Worm (Caenorhabditis elegans) whole organism, young adult: ENCODE results near the gene chil-14.

Experiments used
- F37B4.10 ChIP-seq: fragments of 200-800 bp; sonication (Bioruptor generic); IDR thresholded peaks from 2 replicates; pipeline ENCODE4 v1.3.6; 2022; ENCODE audit warnings: missing genetic modification characterization, missing compliant biosample characterization
- F52B5.7 ChIP-seq: sonication (generic microtip); optimal IDR thresholded peaks from 2 replicates; lab custom pipeline; 2016; ENCODE audit warnings: mild to moderate bottlenecking, missing genetic modification characterization, missing compliant biosample characterization
- K12H6.12 ChIP-seq: fragments of 200-800 bp; sonication (Bioruptor generic); optimal IDR thresholded peaks from 2 replicates; lab custom pipeline; 2018; ENCODE audit warnings: mild to moderate bottlenecking, missing genetic modification characterization, missing compliant biosample characterization
- T07F8.4 ChIP-seq: sonication (generic microtip); optimal IDR thresholded peaks from 2 replicates; lab custom pipeline; 2016; ENCODE audit warnings: mild to moderate bottlenecking, missing genetic modification characterization, moderate library complexity, missing compliant biosample characterization
- Y56A3A.18 ChIP-seq: fragments of 200-800 bp; sonication (Bioruptor generic); IDR thresholded peaks from 2 replicates; pipeline ENCODE4 v1.3.6; 2022; ENCODE audit warnings: missing genetic modification reagents, missing genetic modification characterization, missing compliant biosample characterization
- Y67H2A.10 ChIP-seq: fragments of 200-800 bp; sonication (Bioruptor generic); conservative IDR thresholded peaks from 2 replicates; pipeline ENCODE4 v1.3.6; 2022; ENCODE audit warnings: missing genetic modification reagents, missing genetic modification characterization, missing compliant biosample characterization
- Y95B8A.8 ChIP-seq: fragments of 200-800 bp; sonication (Bioruptor generic); IDR thresholded peaks from 2 replicates; pipeline ENCODE4 v1.3.6; 2022; ENCODE audit warnings: missing genetic modification reagents, missing genetic modification characterization, missing compliant biosample characterization
- ZK185.1 ChIP-seq: sonication (generic microtip); optimal IDR thresholded peaks from 2 replicates; lab custom pipeline; 2016; ENCODE audit warnings: mild to moderate bottlenecking, missing genetic modification characterization, missing compliant biosample characterization; ENCODE audit not compliant: poor library complexity, severe bottlenecking
- atf-7 ChIP-seq: sonication (generic microtip); optimal IDR thresholded peaks from 2 replicates; lab custom pipeline; 2017; ENCODE audit warnings: mild to moderate bottlenecking, missing genetic modification characterization, missing compliant biosample characterization
- attf-3 ChIP-seq: fragments of 200-800 bp; sonication (Bioruptor generic); conservative IDR thresholded peaks from 2 replicates; pipeline ENCODE4 v1.3.6; 2022; ENCODE audit warnings: missing genetic modification reagents, missing genetic modification characterization, missing compliant biosample characterization
- attf-5 ChIP-seq: fragments of 200-800 bp; sonication (Bioruptor generic); optimal IDR thresholded peaks from 2 replicates; lab custom pipeline; 2018; ENCODE audit warnings: mild to moderate bottlenecking, missing genetic modification characterization, missing compliant biosample characterization
- cebp-1 ChIP-seq, 2 experiments: fragments of 200-800 bp in 1 of 2; sonication (Bioruptor generic) in 1 of 2; sonication (generic microtip) in 1 of 2; IDR thresholded peaks in 1 of 2; optimal IDR thresholded peaks in 1 of 2; 2 replicates each; pipeline versions ENCODE4 v1.3.6 to Lab custom; 2017 to 2022; ENCODE audit warnings: missing compliant biosample characterization in 2 of 2, missing genetic modification characterization in 2 of 2, mild to moderate bottlenecking in 1 of 2, missing genetic modification reagents in 1 of 2, moderate library complexity in 1 of 2
- ceh-58 ChIP-seq: fragments of 200-800 bp; sonication (Bioruptor generic); IDR thresholded peaks from 2 replicates; pipeline ENCODE4 v1.3.6; 2022; ENCODE audit warnings: missing genetic modification characterization, missing compliant biosample characterization
- ceh-79 ChIP-seq: sonication (generic microtip); optimal IDR thresholded peaks from 2 replicates; lab custom pipeline; 2017; ENCODE audit warnings: mild to moderate bottlenecking, missing genetic modification characterization, missing compliant biosample characterization
- egrh-3 ChIP-seq: fragments of 200-800 bp; sonication (Bioruptor generic); IDR thresholded peaks from 2 replicates; pipeline ENCODE4 v1.3.6; 2022; ENCODE audit warnings: missing genetic modification reagents, missing genetic modification characterization, missing compliant biosample characterization
- fkh-3 ChIP-seq: sonication (generic microtip); optimal IDR thresholded peaks from 2 replicates; lab custom pipeline; 2016; ENCODE audit warnings: mild to moderate bottlenecking, missing genetic modification characterization, missing compliant biosample characterization
- hmg-1.2 ChIP-seq: fragments of 200-800 bp; sonication (Bioruptor generic); IDR thresholded peaks from 2 replicates; pipeline ENCODE4 v1.3.6; 2022; ENCODE audit warnings: missing genetic modification reagents, missing genetic modification characterization, missing compliant biosample characterization
- hsf-1 ChIP-seq: fragments of 200-800 bp; sonication (Bioruptor generic); IDR thresholded peaks from 2 replicates; pipeline ENCODE4 v1.3.6; 2022; ENCODE audit warnings: missing genetic modification reagents, missing genetic modification characterization, missing compliant biosample characterization
- lin-26 ChIP-seq: fragments of 200-800 bp; sonication (Bioruptor generic); IDR thresholded peaks from 2 replicates; pipeline ENCODE4 v1.3.6; 2022; ENCODE audit warnings: missing genetic modification reagents, missing genetic modification characterization, missing compliant biosample characterization
- lin-35 ChIP-seq, 3 experiments: fragments of 150-350 bp in 2 of 3; sonication (generic microtip) in 1 of 3; optimal IDR thresholded peaks; 2 replicates each; lab custom pipeline; 2014 to 2018; ENCODE audit warnings: missing biosample characterization in 3 of 3, missing genetic modification characterization in 3 of 3, missing genetic modification reagents in 3 of 3
- lin-40 ChIP-seq: sonication (generic microtip); optimal IDR thresholded peaks from 2 replicates; lab custom pipeline; 2016; ENCODE audit warnings: missing genetic modification characterization, mild to moderate bottlenecking, missing compliant biosample characterization, missing genotype, missing genetic modification reagents
- madf-8 ChIP-seq: fragments of 200-800 bp; sonication (Bioruptor generic); conservative IDR thresholded peaks from 2 replicates; pipeline ENCODE4 v1.3.6; 2022; ENCODE audit warnings: missing genetic modification reagents, missing genetic modification characterization, missing compliant biosample characterization
- mxl-1 ChIP-seq: sonication (generic microtip); optimal IDR thresholded peaks from 2 replicates; lab custom pipeline; 2016; ENCODE audit warnings: missing genetic modification characterization, missing compliant biosample characterization
- nfya-1 ChIP-seq: sonication (generic microtip); optimal IDR thresholded peaks from 2 replicates; lab custom pipeline; 2017; ENCODE audit warnings: antibody characterized with exemption, missing compliant biosample characterization, missing genetic modification characterization, borderline replicate concordance; ENCODE audit not compliant: insufficient read depth
- nfyb-1 ChIP-seq: fragments of 200-800 bp; sonication (Bioruptor generic); IDR thresholded peaks from 2 replicates; pipeline ENCODE4 v1.3.6; 2022; ENCODE audit warnings: missing genetic modification reagents, missing genetic modification characterization, missing compliant biosample characterization
- nhr-80 ChIP-seq: sonication (generic microtip); optimal IDR thresholded peaks from 2 replicates; lab custom pipeline; 2016; ENCODE audit warnings: missing genetic modification characterization, missing compliant biosample characterization
- rec-8 ChIP-seq, 2 experiments: sonication (generic microtip); optimal IDR thresholded peaks; 2 replicates each; lab custom pipeline; 2016; ENCODE audit warnings: mild to moderate bottlenecking in 2 of 2, missing genetic modification characterization in 2 of 2, missing genetic modification reagents in 2 of 2, missing genotype in 2 of 2, missing biosample characterization in 1 of 2, missing compliant biosample characterization in 1 of 2, moderate library complexity in 1 of 2
- rpc-1 ChIP-seq, 2 experiments: fragments of 150-350 bp in 1 of 2; sonication (generic microtip) in 1 of 2; optimal IDR thresholded peaks; 2 replicates each; lab custom pipeline; 2014 to 2018; ENCODE audit warnings: missing biosample characterization in 1 of 2, missing genetic modification characterization in 1 of 2, missing genetic modification reagents in 1 of 2, missing genotype in 1 of 2
- snpc-1.1 ChIP-seq: sonication (generic microtip); optimal IDR thresholded peaks from 2 replicates; lab custom pipeline; 2017; ENCODE audit warnings: missing genetic modification characterization, mild to moderate bottlenecking, missing compliant biosample characterization, antibody characterized with exemption, moderate library complexity, missing genotype, missing genetic modification reagents; ENCODE audit not compliant: insufficient read depth
- snpc-1.3 ChIP-seq: sonication (generic microtip); optimal IDR thresholded peaks from 2 replicates; lab custom pipeline; 2017; ENCODE audit warnings: missing genetic modification characterization, mild to moderate bottlenecking, missing compliant biosample characterization, antibody characterized with exemption, moderate library complexity, missing genotype, missing genetic modification reagents; ENCODE audit not compliant: insufficient read depth
- tbx-9 ChIP-seq: sonication (generic microtip); optimal IDR thresholded peaks from 2 replicates; lab custom pipeline; 2016; ENCODE audit warnings: borderline replicate concordance, missing genetic modification characterization, inconsistent platforms, missing compliant biosample characterization
- unc-62 ChIP-seq: fragments of 150-350 bp; optimal IDR thresholded peaks from 2 replicates; lab custom pipeline; 2014; ENCODE audit warnings: missing biosample characterization, missing genetic modification reagents, missing genetic modification characterization
- xnd-1 ChIP-seq: sonication (generic microtip); optimal IDR thresholded peaks from 2 replicates; lab custom pipeline; 2016; ENCODE audit warnings: missing genotype, missing genetic modification reagents, missing genetic modification characterization, missing compliant biosample characterization
- zfh-2 ChIP-seq: fragments of 200-800 bp; sonication (Bioruptor generic); conservative IDR thresholded peaks from 2 replicates; pipeline ENCODE4 v1.3.6; 2022; ENCODE audit warnings: missing genetic modification reagents, missing genetic modification characterization, missing compliant biosample characterization
- ztf-18 ChIP-seq: sonication (generic microtip); optimal IDR thresholded peaks from 2 replicates; lab custom pipeline; 2016; ENCODE audit warnings: missing genotype, mild to moderate bottlenecking, missing genetic modification characterization, missing compliant biosample characterization
- ztf-25 ChIP-seq: fragments of 200-800 bp; sonication (Bioruptor generic); IDR thresholded peaks from 2 replicates; pipeline ENCODE4 v1.3.6; 2022; ENCODE audit warnings: missing genetic modification reagents, missing genetic modification characterization, missing compliant biosample characterization

The chil-14 gene

DNA sequence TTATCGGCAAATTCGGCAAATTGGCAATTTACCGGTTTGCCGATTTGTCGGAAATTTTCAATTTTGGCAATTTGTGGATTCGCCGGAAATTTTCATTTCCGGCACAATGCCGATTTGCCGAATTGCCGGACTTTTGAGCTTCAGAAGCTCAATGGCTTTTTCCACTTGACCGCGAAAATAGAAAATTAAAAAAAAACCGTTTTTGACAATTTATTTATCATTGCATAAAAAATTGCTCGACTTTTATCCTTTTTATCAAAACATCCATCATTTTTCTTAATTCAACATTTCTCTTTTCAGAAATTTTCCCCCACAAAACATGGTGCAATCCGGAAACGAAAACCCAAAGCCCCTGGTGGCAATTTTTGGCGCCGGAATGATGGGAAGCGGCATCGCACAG lies 5.2 kb downstream of the chil-14 start, which contains the start of gene hacd-1:
hacd-1 (plus strand) TSS at position 301 of the 400 bp plus-strand sequence.
- TF ChIP-seq ztf-18 (tag; lab: Kevin White, UChicago) (no peak), hsf-1 (no peak), ceh-58 (GFP tag; lab: Robert Waterston, UW) (no peak), nhr-80 (no peak), xnd-1 (tag; lab: Kevin White, UChicago) (no peak), ZK185.1 (tag; lab: Kevin White, UChicago) (no peak), snpc-1.3 (tag; lab: Kevin White, UChicago) (no peak), F37B4.10 (no peak), Y67H2A.10 (GFP tag; lab: Robert Waterston, UW) (no peak), K12H6.12 (tag; lab: Kevin White, UChicago) (no peak)
- TF ChIP-seq, all 124 proteins: peak for 0

ce11 chrV:1464543-1465040 lies 9.7 kb downstream of the chil-14 start, which contains the start of the genes fpn-1.2 and pqn-54:
TSS of gene fpn-1.2 (minus strand) at chrV:1464699.
TSS of gene pqn-54 (plus strand) at chrV:1464990.
- TF ChIP-seq attf-3 (GFP tag; lab: Robert Waterston, UW) (no peak), nhr-80 (peak; percentile 87), atf-7 (peak; percentile 9)

ce11 chrV:1465932-1466331 lies 11.1 kb downstream of the chil-14 start:
- TF ChIP-seq fkh-3 (tag; lab: Kevin White, UChicago) = peak; percentile 39
- no peak for TF ChIP-seq rec-8 (tag; optimal IDR thresholded peaks at IDR 0.05; lab: Kevin White, UChicago)
- peak; percentile 81 for TF ChIP-seq egrh-3
- TF ChIP-seq F52B5.7 (tag; lab: Kevin White, UChicago) = no peak
- TF ChIP-seq zfh-2 (GFP tag; lab: Robert Waterston, UW) = peak; percentile 81
- 0 out of 2 replicates have a peak, but pooled peaks have one; percentile 18 for TF ChIP-seq F37B4.10

ce11 chrV:1466949-1467348 lies 12.1 kb downstream of the chil-14 start:
- TF ChIP-seq nfya-1 (tag; lab: Kevin White, UChicago) = no peak
- TF ChIP-seq lin-26 (GFP tag; lab: Robert Waterston, UW) = no peak
- no peak for TF ChIP-seq mxl-1 (tag; lab: Kevin White, UChicago)
- TF ChIP-seq snpc-1.1 (tag; lab: Kevin White, UChicago) = no peak
- TF ChIP-seq Y56A3A.18 (GFP tag; lab: Robert Waterston, UW) = no peak
- TF ChIP-seq F37B4.10 = no peak
- TF ChIP-seq nfyb-1 (GFP tag; lab: Robert Waterston, UW) = no peak
- TF ChIP-seq Y95B8A.8 (GFP tag; lab: Robert Waterston, UW) = no peak
- TF ChIP-seq unc-62 (GFP tag; lab: Kevin White, UChicago) = no peak
- TF ChIP-seq K12H6.12 (tag; lab: Kevin White, UChicago) = no peak
- peak; percentile 58 for TF ChIP-seq attf-5 (GFP tag; lab: Kevin White, UChicago)
- no peak for TF ChIP-seq cebp-1 (GFP tag; IDR thresholded peaks at IDR 0.05; lab: Robert Waterston, UW)
- peak; percentile 65 for TF ChIP-seq cebp-1 (tag; optimal IDR thresholded peaks at IDR 0.05; lab: Kevin White, UChicago)
- no peak for TF ChIP-seq ceh-79
- TF ChIP-seq tbx-9 = no peak
- TF ChIP-seq hmg-1.2 (GFP tag; lab: Robert Waterston, UW) = peak; percentile 34; the same call in 1 of the 2 replicates
- no peak for TF ChIP-seq ztf-25 (GFP tag; lab: Robert Waterston, UW)
- no peak for TF ChIP-seq lin-40
- no peak for TF ChIP-seq T07F8.4 (tag; lab: Kevin White, UChicago)
- TF ChIP-seq nhr-80 = peak; percentile 43
- TF ChIP-seq lin-35 (GFP tag; optimal IDR thresholded peaks at IDR 0.05; lab: Kevin White, UChicago) = no peak
- TF ChIP-seq attf-3 (GFP tag; lab: Robert Waterston, UW) = no peak
- TF ChIP-seq madf-8 (GFP tag; lab: Robert Waterston, UW) = no peak
- no peak for TF ChIP-seq rpc-1 (optimal IDR thresholded peaks at IDR 0.05; lab: Kevin White, UChicago)
- no peak for TF ChIP-seq rpc-1 (tag; optimal IDR thresholded peaks at IDR 0.05; lab: Kevin White, UChicago)
- no peak for TF ChIP-seq zfh-2 (GFP tag; lab: Robert Waterston, UW)
- TF ChIP-seq, all 124 proteins: peak for 4
